Worm (Caenorhabditis elegans): ENCODE measurements around the gene vhp-1.

ce11 chrII:5373275-5374047, 50.4 kb downstream of the vhp-1 start, which contains the start of the genes agt-2 and F09E5.3:
- TF ChIP-seq nhr-12 (tag; optimal IDR thresholded peaks at IDR 0.05) (no peak), zip-8 (tag; optimal IDR thresholded peaks at IDR 0.05) (no peak), ceh-39 (tag; optimal IDR thresholded peaks at IDR 0.05) (peak; percentile 68), nhr-237 (tag; optimal IDR thresholded peaks at IDR 0.05) (peak; percentile 77), elt-1 (tag; optimal IDR thresholded peaks at IDR 0.05; ENCODE audit: borderline replicate concordance, insufficient read depth) (no peak), ceh-83 (GFP tag; optimal IDR thresholded peaks at IDR 0.05) (peak; percentile 47), unc-120 (tag; optimal IDR thresholded peaks at IDR 0.05; ENCODE audit: poor library complexity, severe bottlenecking) (no peak), nhr-76 (tag; optimal IDR thresholded peaks at IDR 0.05) (no peak), lin-13 (tag; optimal IDR thresholded peaks at IDR 0.05) (peak; percentile 90), mab-5 (tag; optimal IDR thresholded peaks at IDR 0.05) (no peak), ztf-11 (tag; optimal IDR thresholded peaks at IDR 0.05) (peak; percentile 53), ces-1 (GFP tag; optimal IDR thresholded peaks at IDR 0.05) (peak; percentile 74), lsy-2 (tag; optimal IDR thresholded peaks at IDR 0.05) (peak; percentile 89)

Data from whole organism, mixed stage, embryonic.